Fruit fly (Drosophila melanogaster) whole organism, embryonic: Measurements from ENCODE around the gene Pss.

ENCODE experiments used
- B-H2 ChIP-seq: fragments of 200-800 bp; sonication (Bioruptor generic); optimal IDR thresholded peaks from 2 replicates; lab custom pipeline; 2018; ENCODE audit warnings: missing biosample characterization, mild to moderate bottlenecking, missing genetic modification characterization
- Blimp-1 ChIP-seq: fragments of 200-800 bp; sonication (Bioruptor generic); optimal IDR thresholded peaks from 3 replicates; lab custom pipeline; 2018; ENCODE audit warnings: missing biosample characterization, missing genetic modification characterization, mild to moderate bottlenecking, moderate library complexity, missing genetic modification reagents
- CG10543 ChIP-seq: fragments of 200-800 bp; sonication (Bioruptor generic); optimal IDR thresholded peaks from 3 replicates; lab custom pipeline; 2017; ENCODE audit warnings: missing biosample characterization, mild to moderate bottlenecking, missing genetic modification characterization, moderate library complexity
- CG11456 ChIP-seq: fragments of 200-800 bp; sonication (Bioruptor generic); IDR thresholded peaks from 3 replicates; pipeline ENCODE4 v1.3.6; 2022; ENCODE audit warnings: missing biosample characterization, missing genetic modification characterization
- CG12391 ChIP-seq: fragments of 200-800 bp; sonication (Bioruptor generic); optimal IDR thresholded peaks from 3 replicates; lab custom pipeline; 2018; ENCODE audit warnings: missing biosample characterization, mild to moderate bottlenecking, missing genetic modification characterization, moderate library complexity
- CG14014 ChIP-seq: fragments of 200-800 bp; sonication (Bioruptor generic); IDR thresholded peaks from 2 replicates; pipeline ENCODE4 v1.3.6; 2022; ENCODE audit warnings: missing biosample characterization, missing genetic modification characterization
- CG14050 ChIP-seq: fragments of 200-800 bp; sonication (Bioruptor generic); IDR thresholded peaks from 3 replicates; pipeline ENCODE4 v1.3.6; 2022; ENCODE audit warnings: missing biosample characterization, missing genetic modification characterization
- CG16863 ChIP-seq: fragments of 200-800 bp; sonication (Bioruptor generic); optimal IDR thresholded peaks from 3 replicates; lab custom pipeline; 2016; ENCODE audit warnings: missing biosample characterization, missing genetic modification characterization
- CG17912 ChIP-seq: fragments of 200-800 bp; sonication (Bioruptor generic); optimal IDR thresholded peaks from 2 replicates; lab custom pipeline; 2018; ENCODE audit warnings: missing biosample characterization, mild to moderate bottlenecking, missing genetic modification characterization
- CG1832 ChIP-seq: fragments of 200-800 bp; sonication (Bioruptor generic); optimal IDR thresholded peaks from 2 replicates; lab custom pipeline; 2017; ENCODE audit warnings: missing biosample characterization, mild to moderate bottlenecking, missing genetic modification characterization, inconsistent platforms
- CG31388 ChIP-seq: fragments of 200-800 bp; sonication (Bioruptor generic); optimal IDR thresholded peaks from 2 replicates; lab custom pipeline; 2016; ENCODE audit warnings: missing biosample characterization, missing genetic modification characterization
- CG4360 ChIP-seq: fragments of 200-800 bp; sonication (Bioruptor generic); IDR thresholded peaks from 2 replicates; pipeline ENCODE4 v1.3.6; 2022; ENCODE audit warnings: missing biosample characterization, missing genetic modification characterization
- CG7372 ChIP-seq: fragments of 200-800 bp; sonication (Bioruptor generic); IDR thresholded peaks from 2 replicates; pipeline ENCODE4 v1.3.6; 2022; ENCODE audit warnings: missing biosample characterization, missing genetic modification characterization
- CG7963 ChIP-seq: fragments of 200-800 bp; sonication (Bioruptor generic); IDR thresholded peaks from 3 replicates; pipeline ENCODE4 v1.3.6; 2022; ENCODE audit warnings: missing biosample characterization, missing genetic modification characterization; ENCODE audit not compliant: partially characterized antibody
- Chrac-16 ChIP-seq: fragments of 200-800 bp; sonication (Bioruptor generic); optimal IDR thresholded peaks from 3 replicates; lab custom pipeline; 2016; ENCODE audit warnings: missing biosample characterization, missing genetic modification characterization
- Dbx ChIP-seq: fragments of 200-800 bp; sonication (Bioruptor generic); IDR thresholded peaks from 3 replicates; pipeline ENCODE4 v1.3.6; 2022; ENCODE audit warnings: missing biosample characterization, missing genetic modification characterization
- Dek ChIP-seq: fragments of 200-800 bp; sonication (Bioruptor generic); optimal IDR thresholded peaks from 3 replicates; lab custom pipeline; 2019; ENCODE audit warnings: missing biosample characterization, mild to moderate bottlenecking, missing genetic modification characterization, moderate library complexity
- Dip3 ChIP-seq: fragments of 200-800 bp; sonication (Bioruptor generic); optimal IDR thresholded peaks from 3 replicates; lab custom pipeline; 2016; ENCODE audit warnings: missing biosample characterization, missing genetic modification characterization
- Fer2 ChIP-seq: fragments of 200-800 bp; sonication (Bioruptor generic); optimal IDR thresholded peaks from 2 replicates; lab custom pipeline; 2018; ENCODE audit warnings: missing biosample characterization, mild to moderate bottlenecking, missing genetic modification characterization, moderate library complexity
- GATAe ChIP-seq: fragments of 200-800 bp; sonication (Bioruptor generic); conservative IDR thresholded peaks from 2 replicates; pipeline ENCODE4 v1.3.6; 2022; ENCODE audit warnings: missing biosample characterization, missing genetic modification characterization
- HLH3B ChIP-seq: fragments of 200-800 bp; sonication (Bioruptor generic); IDR thresholded peaks from 2 replicates; pipeline ENCODE4 v1.3.6; 2022; ENCODE audit warnings: missing biosample characterization, missing genetic modification characterization
- Hand ChIP-seq: fragments of 200-800 bp; sonication (Bioruptor generic); optimal IDR thresholded peaks from 2 replicates; lab custom pipeline; 2017; ENCODE audit warnings: mild to moderate bottlenecking, missing biosample characterization, missing genetic modification reagents, missing genetic modification characterization
- Hr3 ChIP-seq: fragments of 200-800 bp; sonication (Bioruptor generic); optimal IDR thresholded peaks from 3 replicates; lab custom pipeline; 2016; ENCODE audit warnings: missing biosample characterization, missing genetic modification characterization
- PHDP ChIP-seq: fragments of 200-800 bp; sonication (Bioruptor generic); optimal IDR thresholded peaks from 3 replicates; lab custom pipeline; 2018; ENCODE audit warnings: missing biosample characterization, mild to moderate bottlenecking, missing genetic modification characterization, moderate library complexity
- Ptx1 ChIP-seq: fragments of 200-800 bp; sonication (Bioruptor generic); IDR thresholded peaks from 2 replicates; pipeline ENCODE4 v1.3.6; 2022; ENCODE audit warnings: missing biosample characterization, missing genetic modification characterization
- Sox100B ChIP-seq: fragments of 200-800 bp; sonication (Bioruptor generic); optimal IDR thresholded peaks from 3 replicates; lab custom pipeline; 2018; ENCODE audit warnings: missing biosample characterization, mild to moderate bottlenecking, missing genetic modification characterization
- Tbp ChIP-seq: fragments of >200 bp; optimal IDR thresholded peaks from 2 replicates; lab custom pipeline; 2018; ENCODE audit warnings: missing biosample characterization, missing genetic modification characterization
- Trl ChIP-seq, 3 experiments: fragments of >200 bp in 2 of 3; fragments of 200-800 bp in 1 of 3; sonication (Bioruptor generic) in 1 of 3; optimal IDR thresholded peaks; 2 replicates in 1 of 3; 3 replicates in 2 of 3; lab custom pipeline; 2016 to 2017; ENCODE audit warnings: missing biosample characterization in 1 of 3, missing genetic modification characterization in 1 of 3
- ap ChIP-seq: fragments of 200-800 bp; sonication (Bioruptor generic); IDR thresholded peaks from 2 replicates; pipeline ENCODE4 v1.3.6; 2022; ENCODE audit warnings: missing biosample characterization, missing genetic modification characterization
- btn ChIP-seq: fragments of 200-800 bp; sonication (Bioruptor generic); optimal IDR thresholded peaks from 2 replicates; lab custom pipeline; 2016; ENCODE audit warnings: missing biosample characterization, missing genetic modification characterization
- ci ChIP-seq: fragments of 200-800 bp; sonication (Bioruptor generic); IDR thresholded peaks from 3 replicates; pipeline ENCODE4 v1.3.6; 2022; ENCODE audit warnings: missing biosample characterization, missing genetic modification characterization
- dpn ChIP-seq, 2 experiments: fragments of 200-800 bp; sonication (Bioruptor generic); optimal IDR thresholded peaks; 3 replicates each; lab custom pipeline; 2016; ENCODE audit warnings: missing biosample characterization in 2 of 2, missing genetic modification characterization in 2 of 2
- ems ChIP-seq: fragments of 200-800 bp; sonication (Bioruptor generic); optimal IDR thresholded peaks from 3 replicates; lab custom pipeline; 2016; ENCODE audit warnings: missing biosample characterization, missing genetic modification characterization
- eve ChIP-seq, 2 experiments: fragments of >200 bp; optimal IDR thresholded peaks; 2 replicates each; lab custom pipeline; 2017; ENCODE audit warnings: missing biosample characterization in 2 of 2, missing genetic modification characterization in 2 of 2
- ftz-f1 ChIP-seq: fragments of 200-800 bp; sonication (Bioruptor generic); optimal IDR thresholded peaks from 2 replicates; lab custom pipeline; 2016; ENCODE audit warnings: missing biosample characterization, missing genetic modification characterization
- hb ChIP-seq: fragments of 200-800 bp; sonication (Bioruptor generic); IDR thresholded peaks from 3 replicates; pipeline ENCODE4 v1.3.6; 2022; ENCODE audit warnings: missing biosample characterization, missing genetic modification characterization; ENCODE audit not compliant: partially characterized antibody
- her ChIP-seq: fragments of 200-800 bp; sonication (Bioruptor generic); optimal IDR thresholded peaks from 2 replicates; lab custom pipeline; 2016; ENCODE audit warnings: missing biosample characterization, missing genetic modification characterization
- insv ChIP-seq, 2 experiments: fragments of 200-800 bp; sonication (Bioruptor generic); optimal IDR thresholded peaks; 3 replicates each; lab custom pipeline; 2016 to 2018; ENCODE audit warnings: missing biosample characterization in 2 of 2, missing genetic modification characterization in 2 of 2
- klu ChIP-seq: fragments of 200-800 bp; sonication (Bioruptor generic); IDR thresholded peaks from 2 replicates; pipeline ENCODE4 v1.3.6; 2022; ENCODE audit warnings: missing biosample characterization, missing genetic modification characterization
- lab ChIP-seq: fragments of 200-800 bp; sonication (Bioruptor generic); optimal IDR thresholded peaks from 3 replicates; lab custom pipeline; 2017; ENCODE audit warnings: missing biosample characterization, missing genetic modification characterization, mild to moderate bottlenecking, moderate library complexity, missing genetic modification reagents
- lbe ChIP-seq: fragments of 200-800 bp; sonication (Bioruptor generic); optimal IDR thresholded peaks from 2 replicates; lab custom pipeline; 2016; ENCODE audit warnings: missing biosample characterization, mild to moderate bottlenecking, missing genetic modification characterization
- lola ChIP-seq, 3 experiments: fragments of >200 bp in 2 of 3; fragments of 200-800 bp in 1 of 3; sonication (Bioruptor generic) in 1 of 3; optimal IDR thresholded peaks; 2 replicates each; lab custom pipeline; 2017 to 2019; ENCODE audit warnings: missing biosample characterization in 3 of 3, missing genetic modification characterization in 3 of 3, mild to moderate bottlenecking in 1 of 3, moderate library complexity in 1 of 3
- peb ChIP-seq: fragments of 200-800 bp; sonication (Bioruptor generic); IDR thresholded peaks from 2 replicates; pipeline ENCODE4 v1.3.6; 2022; ENCODE audit warnings: missing biosample characterization, missing genetic modification characterization
- pros ChIP-seq: fragments of 200-800 bp; sonication (Bioruptor generic); optimal IDR thresholded peaks from 3 replicates; lab custom pipeline; 2019; ENCODE audit warnings: missing biosample characterization, mild to moderate bottlenecking, missing genetic modification characterization, moderate library complexity
- sens-2 ChIP-seq: fragments of 200-800 bp; sonication (Bioruptor generic); IDR thresholded peaks from 2 replicates; pipeline ENCODE4 v1.3.6; 2022; ENCODE audit warnings: missing biosample characterization, missing genetic modification characterization
- slou ChIP-seq: fragments of 200-800 bp; sonication (Bioruptor generic); optimal IDR thresholded peaks from 3 replicates; lab custom pipeline; 2016; ENCODE audit warnings: missing biosample characterization, missing genetic modification characterization
- so ChIP-seq: fragments of 200-800 bp; sonication (Bioruptor generic); IDR thresholded peaks from 3 replicates; pipeline ENCODE4 v1.3.6; 2022; ENCODE audit warnings: missing biosample characterization, missing genetic modification characterization
- sqz ChIP-seq: fragments of 200-800 bp; sonication (Bioruptor generic); optimal IDR thresholded peaks from 3 replicates; lab custom pipeline; 2018; ENCODE audit warnings: missing biosample characterization, mild to moderate bottlenecking, missing genetic modification characterization
- tap ChIP-seq: fragments of 200-800 bp; optimal IDR thresholded peaks from 3 replicates; lab custom pipeline; 2019; ENCODE audit warnings: missing biosample characterization, mild to moderate bottlenecking, missing genetic modification characterization, moderate library complexity
- tin ChIP-seq: fragments of 200-800 bp; sonication (Bioruptor generic); optimal IDR thresholded peaks from 3 replicates; lab custom pipeline; 2016; ENCODE audit warnings: missing biosample characterization, missing genetic modification characterization
- tll ChIP-seq, 2 experiments: fragments of 200-800 bp in 1 of 2; fragments of >200 bp in 1 of 2; sonication (Bioruptor generic) in 1 of 2; optimal IDR thresholded peaks; 2 replicates each; lab custom pipeline; 2017 to 2019; ENCODE audit warnings: missing biosample characterization in 2 of 2, missing genetic modification characterization in 2 of 2, mild to moderate bottlenecking in 1 of 2, moderate library complexity in 1 of 2
- yki ChIP-seq: fragments of >200 bp; optimal IDR thresholded peaks from 3 replicates; lab custom pipeline; 2018

The Pss gene

dm6 chr3L:20494262-20494601 is 31.7 kb downstream of the Pss start (continued):
- no peak for TF ChIP-seq tap (tag; lab: Kevin White, UChicago)
- no peak for TF ChIP-seq tin (GFP tag; lab: Kevin White, UChicago)
- TF ChIP-seq eve (GFP tag; optimal IDR thresholded peaks at IDR 0.05; lab: Kevin White, UChicago): no peak
- TF ChIP-seq sens-2 (GFP tag; lab: Robert Waterston, UW): no peak
- TF ChIP-seq tll (GFP tag; optimal IDR thresholded peaks at IDR 0.05; lab: Kevin White, UChicago): no peak
- TF ChIP-seq CG11456 (GFP tag; lab: Robert Waterston, UW): no peak
- TF ChIP-seq Sox100B (GFP tag; lab: Kevin White, UChicago): no peak
- no peak for TF ChIP-seq ci (GFP tag; lab: Robert Waterston, UW)
- TF ChIP-seq lola (GFP tag; optimal IDR thresholded peaks at IDR 0.05; lab: Kevin White, UChicago): no peak
- TF ChIP-seq yki (lab: Kevin White, UChicago): no peak
- TF ChIP-seq lbe (GFP tag; lab: Kevin White, UChicago): no peak
- TF ChIP-seq peb (GFP tag; lab: Robert Waterston, UW): no peak
- no peak for TF ChIP-seq insv (GFP tag; optimal IDR thresholded peaks at IDR 0.05; lab: Kevin White, UChicago)
- no peak for TF ChIP-seq CG17912
- no peak for TF ChIP-seq Trl (optimal IDR thresholded peaks at IDR 0.05; lab: Kevin White, UChicago)
- no peak for TF ChIP-seq Trl (GFP tag; optimal IDR thresholded peaks at IDR 0.05; lab: Kevin White, UChicago)
- TF ChIP-seq Blimp-1 (GFP tag; lab: Kevin White, UChicago): no peak
- no peak for TF ChIP-seq sqz (GFP tag; lab: Kevin White, UChicago)
- no peak for TF ChIP-seq CG31388
- no peak for TF ChIP-seq dpn (GFP tag; optimal IDR thresholded peaks at IDR 0.05; lab: Kevin White, UChicago)
- TF ChIP-seq so (GFP tag; lab: Robert Waterston, UW): no peak; the same call in 2 of the 3 replicates
- no peak for TF ChIP-seq hb (GFP tag; lab: Robert Waterston, UW)
- no peak for TF ChIP-seq Tbp
- TF ChIP-seq Hr3 (GFP tag; lab: Kevin White, UChicago): no peak
- no peak for TF ChIP-seq ap (GFP tag; lab: Robert Waterston, UW)
- no peak for TF ChIP-seq B-H2 (GFP tag; lab: Kevin White, UChicago)
- no peak for TF ChIP-seq HLH3B (GFP tag; lab: Robert Waterston, UW)
- no peak for TF ChIP-seq klu (GFP tag; lab: Robert Waterston, UW)
- no peak for TF ChIP-seq pros
- TF ChIP-seq her (GFP tag; lab: Kevin White, UChicago): no peak
- no peak for TF ChIP-seq CG1832 (GFP tag; lab: Kevin White, UChicago)
- peak; percentile 21 for TF ChIP-seq Hand (GFP tag; lab: Kevin White, UChicago)
- no peak for TF ChIP-seq CG10543 (GFP tag; lab: Kevin White, UChicago)
- TF ChIP-seq Chrac-16 (GFP tag; lab: Kevin White, UChicago): no peak
- no peak for TF ChIP-seq slou
- no peak for TF ChIP-seq CG4360
- TF ChIP-seq Dip3 (GFP tag; lab: Kevin White, UChicago): no peak
- TF ChIP-seq CG14014 (GFP tag; lab: Robert Waterston, UW): no peak
- TF ChIP-seq Dbx (GFP tag; lab: Robert Waterston, UW): no peak
- no peak for TF ChIP-seq btn
- no peak for TF ChIP-seq CG16863 (GFP tag; lab: Kevin White, UChicago)
- no peak for TF ChIP-seq GATAe (GFP tag; lab: Robert Waterston, UW)
- TF ChIP-seq Fer2 (tag; lab: Kevin White, UChicago): no peak
- no peak for TF ChIP-seq CG7372 (GFP tag; lab: Robert Waterston, UW)
- TF ChIP-seq ems (GFP tag; lab: Kevin White, UChicago): no peak
- TF ChIP-seq Ptx1 (GFP tag; lab: Robert Waterston, UW): no peak
- no peak for TF ChIP-seq CG7963
- TF ChIP-seq Dek (tag; lab: Kevin White, UChicago): peak; percentile 30
- TF ChIP-seq lab (GFP tag; lab: Kevin White, UChicago): peak; percentile 64
- no peak for TF ChIP-seq ftz-f1
- TF ChIP-seq CG12391: peak; percentile 29
- no peak; the same call in 2 of the 3 replicates for TF ChIP-seq CG14050 (GFP tag; lab: Robert Waterston, UW)
- peak; percentile 48 for TF ChIP-seq PHDP (tag; lab: Kevin White, UChicago)
